Worm (Caenorhabditis elegans) whole organism, L1 larva: ENCODE measurements around the gene F08F1.3.

Experiments
- C04F5.9 ChIP-seq: sonication (generic microtip); optimal IDR thresholded peaks from 2 replicates; lab custom pipeline; 2016; ENCODE audit warnings: missing genetic modification characterization, missing compliant biosample characterization
- C16A3.4 ChIP-seq: fragments of 150-350 bp; optimal IDR thresholded peaks from 2 replicates; lab custom pipeline; 2014; ENCODE audit warnings: missing biosample characterization, missing genetic modification characterization
- C34B4.2 ChIP-seq: sonication (generic microtip); optimal IDR thresholded peaks from 2 replicates; lab custom pipeline; 2017; ENCODE audit warnings: mild to moderate bottlenecking, missing genetic modification characterization, missing compliant biosample characterization
- F16B12.6 ChIP-seq: fragments of 150-350 bp; optimal IDR thresholded peaks from 2 replicates; lab custom pipeline; 2014; ENCODE audit warnings: missing biosample characterization, missing genetic modification characterization
- aly-2 ChIP-seq: fragments of 150-350 bp; optimal IDR thresholded peaks from 2 replicates; lab custom pipeline; 2014; ENCODE audit warnings: missing biosample characterization, missing genetic modification characterization
- ama-1 ChIP-seq: fragments of 150-350 bp; optimal IDR thresholded peaks from 2 replicates; lab custom pipeline; 2014
- blmp-1 ChIP-seq: fragments of 150-350 bp; optimal IDR thresholded peaks from 2 replicates; lab custom pipeline; 2014; ENCODE audit warnings: missing biosample characterization, missing genetic modification characterization
- ceh-8 ChIP-seq: fragments of 200-800 bp; sonication (Bioruptor generic); optimal IDR thresholded peaks from 2 replicates; lab custom pipeline; 2018; ENCODE audit warnings: mild to moderate bottlenecking, missing genetic modification characterization, moderate library complexity, missing compliant biosample characterization
- ceh-82 ChIP-seq, 3 experiments: fragments of 150-350 bp in 1 of 3; sonication (generic microtip) in 2 of 3; optimal IDR thresholded peaks; 2 replicates each; lab custom pipeline; 2014 to 2017; ENCODE audit warnings: missing biosample characterization in 3 of 3, missing genetic modification characterization in 3 of 3
- ceh-88 ChIP-seq: fragments of 200-800 bp; sonication (Bioruptor generic); IDR thresholded peaks from 2 replicates; pipeline ENCODE4 v1.3.6; 2022; ENCODE audit warnings: missing genetic modification characterization, missing compliant biosample characterization
- dsc-1 ChIP-seq: sonication (generic microtip); optimal IDR thresholded peaks from 2 replicates; lab custom pipeline; 2016; ENCODE audit warnings: mild to moderate bottlenecking, missing genetic modification characterization, missing compliant biosample characterization
- egl-13 ChIP-seq: sonication (generic microtip); optimal IDR thresholded peaks from 2 replicates; lab custom pipeline; 2016; ENCODE audit warnings: missing genotype, missing genetic modification reagents, missing genetic modification characterization, missing compliant biosample characterization
- elt-2 ChIP-seq: sonication (generic microtip); optimal IDR thresholded peaks from 2 replicates; lab custom pipeline; 2016; ENCODE audit warnings: missing genetic modification characterization, mild to moderate bottlenecking, inconsistent platforms, missing compliant biosample characterization, missing genetic modification reagents
- elt-3 ChIP-seq, 6 experiments: fragments of 150-350 bp in 1 of 6; sonication (generic microtip); optimal IDR thresholded peaks; 2 replicates each; lab custom pipeline; 2017 to 2018; ENCODE audit warnings: missing biosample characterization in 6 of 6, missing genetic modification characterization in 6 of 6, inconsistent platforms in 1 of 6
- fkh-10 ChIP-seq: sonication (generic microtip); optimal IDR thresholded peaks from 2 replicates; lab custom pipeline; 2017; ENCODE audit warnings: missing biosample characterization, missing genetic modification reagents, missing genetic modification characterization
- fkh-8 ChIP-seq: sonication (generic microtip); optimal IDR thresholded peaks from 2 replicates; lab custom pipeline; 2016; ENCODE audit warnings: mild to moderate bottlenecking, missing genetic modification characterization, missing compliant biosample characterization
- grh-1 ChIP-seq: fragments of 200-800 bp; sonication (Bioruptor generic); IDR thresholded peaks from 2 replicates; pipeline ENCODE4 v1.3.6; 2022; ENCODE audit warnings: missing genetic modification reagents, missing genetic modification characterization, missing compliant biosample characterization
- hlh-4 ChIP-seq: sonication (generic microtip); optimal IDR thresholded peaks from 2 replicates; lab custom pipeline; 2016; ENCODE audit warnings: mild to moderate bottlenecking, missing genetic modification characterization, missing compliant biosample characterization
- irx-1 ChIP-seq: sonication (generic microtip); optimal IDR thresholded peaks from 2 replicates; lab custom pipeline; 2016; ENCODE audit warnings: missing genetic modification characterization, missing compliant biosample characterization
- jun-1 ChIP-seq: fragments of 150-350 bp; optimal IDR thresholded peaks from 2 replicates; lab custom pipeline; 2014; ENCODE audit warnings: missing biosample characterization, missing genetic modification reagents, missing genetic modification characterization
- lin-13 ChIP-seq: fragments of 150-350 bp; optimal IDR thresholded peaks from 2 replicates; lab custom pipeline; 2014; ENCODE audit warnings: missing biosample characterization, missing genetic modification reagents, missing genetic modification characterization
- lin-14 ChIP-seq: fragments of 200-800 bp; sonication (Bioruptor generic); optimal IDR thresholded peaks from 2 replicates; lab custom pipeline; 2018; ENCODE audit warnings: mild to moderate bottlenecking, missing genetic modification characterization, moderate library complexity, missing compliant biosample characterization
- lin-35 ChIP-seq, 2 experiments: fragments of 150-350 bp; optimal IDR thresholded peaks; 2 replicates each; lab custom pipeline; 2014; ENCODE audit warnings: missing biosample characterization in 2 of 2, missing genetic modification characterization in 2 of 2, missing genetic modification reagents in 2 of 2
- lin-39 ChIP-seq: fragments of 150-350 bp; optimal IDR thresholded peaks from 2 replicates; lab custom pipeline; 2014; ENCODE audit warnings: missing biosample characterization, missing genetic modification reagents, missing genetic modification characterization
- lsy-2 ChIP-seq, 2 experiments: fragments of 150-350 bp; optimal IDR thresholded peaks; 2 replicates each; lab custom pipeline; 2014; ENCODE audit warnings: missing biosample characterization in 2 of 2, missing genetic modification characterization in 2 of 2
- mab-9 ChIP-seq: fragments of 200-800 bp; sonication (Bioruptor generic); IDR thresholded peaks from 2 replicates; pipeline ENCODE4 v1.3.6; 2022; ENCODE audit warnings: missing genetic modification reagents, missing genetic modification characterization, missing compliant biosample characterization
- mdl-1 ChIP-seq, 2 experiments: fragments of 150-350 bp; optimal IDR thresholded peaks; 2 replicates each; lab custom pipeline; 2014 to 2017; ENCODE audit warnings: missing biosample characterization in 2 of 2, missing genetic modification characterization in 2 of 2, inconsistent platforms in 1 of 2
- mep-1 ChIP-seq: fragments of 150-350 bp; optimal IDR thresholded peaks from 2 replicates; lab custom pipeline; 2014; ENCODE audit warnings: missing biosample characterization, missing genetic modification characterization
- nhr-11 ChIP-seq: fragments of 150-350 bp; optimal IDR thresholded peaks from 2 replicates; lab custom pipeline; 2014; ENCODE audit warnings: missing biosample characterization, missing genetic modification characterization
- nhr-12 ChIP-seq: sonication (generic microtip); optimal IDR thresholded peaks from 2 replicates; lab custom pipeline; 2017; ENCODE audit warnings: missing biosample characterization, missing genetic modification characterization
- nhr-19 ChIP-seq: fragments of 200-800 bp; sonication (Bioruptor generic); conservative IDR thresholded peaks from 2 replicates; pipeline ENCODE4 v1.3.6; 2022; ENCODE audit warnings: missing genetic modification characterization, missing compliant biosample characterization
- nhr-20 ChIP-seq: sonication (generic microtip); optimal IDR thresholded peaks from 2 replicates; lab custom pipeline; 2016; ENCODE audit warnings: mild to moderate bottlenecking, missing genetic modification characterization, missing compliant biosample characterization
- nhr-237 ChIP-seq: fragments of 150-350 bp; optimal IDR thresholded peaks from 2 replicates; lab custom pipeline; 2014; ENCODE audit warnings: missing biosample characterization, missing genetic modification characterization
- nhr-47 ChIP-seq: sonication (generic microtip); optimal IDR thresholded peaks from 2 replicates; lab custom pipeline; 2016; ENCODE audit warnings: mild to moderate bottlenecking, missing genetic modification characterization, moderate library complexity, missing compliant biosample characterization
- nhr-71 ChIP-seq: sonication (generic microtip); optimal IDR thresholded peaks from 2 replicates; lab custom pipeline; 2016; ENCODE audit warnings: mild to moderate bottlenecking, missing genetic modification characterization, moderate library complexity, missing compliant biosample characterization
- nhr-85 ChIP-seq: sonication (generic microtip); peaks from one replicate; lab custom pipeline; 2016; ENCODE audit warnings: missing genetic modification characterization, inconsistent platforms, missing compliant biosample characterization
- rnt-1 ChIP-seq: sonication (generic microtip); optimal IDR thresholded peaks from 2 replicates; lab custom pipeline; 2016; ENCODE audit warnings: mild to moderate bottlenecking, missing genetic modification characterization, moderate library complexity, missing compliant biosample characterization
- skn-1 ChIP-seq: fragments of 150-350 bp; optimal IDR thresholded peaks from 2 replicates; lab custom pipeline; 2014; ENCODE audit warnings: missing biosample characterization, missing genetic modification characterization
- snpc-4 ChIP-seq: fragments of 150-350 bp; optimal IDR thresholded peaks from 2 replicates; lab custom pipeline; 2014; ENCODE audit warnings: missing biosample characterization, missing genetic modification characterization
- swsn-7 ChIP-seq: sonication (generic microtip); optimal IDR thresholded peaks from 2 replicates; lab custom pipeline; 2016; ENCODE audit warnings: missing genetic modification characterization, missing compliant biosample characterization
- tbx-2 ChIP-seq: sonication (generic microtip); optimal IDR thresholded peaks from 2 replicates; lab custom pipeline; 2016; ENCODE audit warnings: missing genetic modification characterization, missing compliant biosample characterization
- tlp-1 ChIP-seq: fragments of 150-350 bp; optimal IDR thresholded peaks from 2 replicates; lab custom pipeline; 2014; ENCODE audit warnings: missing biosample characterization, missing genetic modification characterization
- unc-130 ChIP-seq: fragments of 150-350 bp; optimal IDR thresholded peaks from 2 replicates; lab custom pipeline; 2017; ENCODE audit warnings: missing biosample characterization, missing genetic modification characterization, inconsistent platforms
- unc-30 ChIP-seq: sonication (generic microtip); optimal IDR thresholded peaks from 2 replicates; lab custom pipeline; 2017; ENCODE audit warnings: missing biosample characterization, missing genetic modification characterization
- unc-86 ChIP-seq: sonication (generic microtip); optimal IDR thresholded peaks from 2 replicates; lab custom pipeline; 2016; ENCODE audit warnings: missing genetic modification characterization, missing compliant biosample characterization
- vab-15 ChIP-seq: sonication (generic microtip); optimal IDR thresholded peaks from 2 replicates; lab custom pipeline; 2017; ENCODE audit warnings: missing genotype, mild to moderate bottlenecking, missing genetic modification characterization, missing compliant biosample characterization
- xbp-1 ChIP-seq: sonication (generic microtip); optimal IDR thresholded peaks from 2 replicates; lab custom pipeline; 2016; ENCODE audit warnings: missing genetic modification characterization, missing compliant biosample characterization
- zip-4 ChIP-seq: fragments of 200-800 bp; sonication (Bioruptor generic); optimal IDR thresholded peaks from 2 replicates; lab custom pipeline; 2018; ENCODE audit warnings: mild to moderate bottlenecking, missing genetic modification characterization, moderate library complexity, missing compliant biosample characterization
- ztf-11 ChIP-seq, 2 experiments: sonication (generic microtip); optimal IDR thresholded peaks; 2 replicates each; lab custom pipeline; 2016 to 2017; ENCODE audit warnings: missing genetic modification characterization in 2 of 2, missing biosample characterization in 1 of 2, missing compliant biosample characterization in 1 of 2

F08F1.3 gene

ce11 chrX:8384642-8385181 lies 43.9 kb upstream of the F08F1.3 start, which contains the start of gene F41D9.2 (continued):
- TF ChIP-seq lin-13 (GFP tag; lab: Kevin White, UChicago) (no peak), aly-2 (tag; lab: Kevin White, UChicago) (no peak), rnt-1 (tag; lab: Kevin White, UChicago) (no peak)

ce11 chrX:8386068-8386851 lies 42.4 kb upstream of the F08F1.3 start:
- TF ChIP-seq lsy-2 (tag; optimal IDR thresholded peaks at IDR 0.05; lab: Kevin White, UChicago), result peak; percentile 49 to 57
- TF ChIP-seq zip-4 (GFP tag; lab: Kevin White, UChicago), result peak; percentile 26
- TF ChIP-seq ceh-8 (GFP tag; lab: Kevin White, UChicago), result no peak
- peak; percentile 15 to 35 (median 34) for TF ChIP-seq ceh-82 (tag; optimal IDR thresholded peaks at IDR 0.05; lab: Kevin White, UChicago)
- peak; percentile 56; the same call in 1 of the 2 replicates for TF ChIP-seq nhr-19 (GFP tag; lab: Robert Waterston, UW)
- TF ChIP-seq unc-130 (tag; lab: Kevin White, UChicago), result no peak
- peak; percentile 13 for TF ChIP-seq unc-86 (tag; lab: Kevin White, UChicago)
- TF ChIP-seq fkh-8 (tag; lab: Kevin White, UChicago), result no peak
- TF ChIP-seq tbx-2 (tag; lab: Kevin White, UChicago), result peak; percentile 59
- no peak for TF ChIP-seq C04F5.9 (tag; lab: Kevin White, UChicago)
- TF ChIP-seq rnt-1 (tag; lab: Kevin White, UChicago), result peak; percentile 63
- TF ChIP-seq hlh-4 (tag; lab: Kevin White, UChicago), result no peak
- no peak for TF ChIP-seq F16B12.6 (tag; lab: Kevin White, UChicago)
- no peak for TF ChIP-seq fkh-10 (GFP tag; lab: Kevin White, UChicago)
- TF ChIP-seq nhr-47, result peak; percentile 70
- no peak for TF ChIP-seq ama-1 (lab: Kevin White, UChicago)
- TF ChIP-seq dsc-1 (tag; lab: Kevin White, UChicago), result peak; percentile 64
- TF ChIP-seq unc-30 (tag; lab: Kevin White, UChicago), result no peak
- no peak for TF ChIP-seq C34B4.2
- TF ChIP-seq nhr-11 (tag; lab: Kevin White, UChicago), result no peak
- TF ChIP-seq mdl-1 (tag; optimal IDR thresholded peaks at IDR 0.05; lab: Kevin White, UChicago), result peak in 1 of 2 experiments; percentile 67
- no peak for TF ChIP-seq elt-2 (tag; lab: Kevin White, UChicago)
- no peak for TF ChIP-seq ztf-11 (tag; optimal IDR thresholded peaks at IDR 0.05; lab: Kevin White, UChicago)
- peak; percentile 62 for TF ChIP-seq lin-14
- peak; percentile 37 for TF ChIP-seq jun-1
- TF ChIP-seq vab-15, result no peak
- TF ChIP-seq irx-1 (tag; lab: Kevin White, UChicago), result no peak
- peak; percentile 25 for TF ChIP-seq C16A3.4
- peak; percentile 59 for TF ChIP-seq nhr-85 (tag; lab: Kevin White, UChicago)
- peak; percentile 47 for TF ChIP-seq skn-1 (tag; lab: Kevin White, UChicago)
- TF ChIP-seq elt-3 (tag; optimal IDR thresholded peaks at IDR 0.05; lab: Kevin White, UChicago), result no peak
- no peak for TF ChIP-seq lin-39 (tag; lab: Kevin White, UChicago)
- peak; percentile 18 for TF ChIP-seq blmp-1 (tag; lab: Kevin White, UChicago)
- peak in 1 of 2 experiments; percentile 49 for TF ChIP-seq lin-35 (GFP tag; optimal IDR thresholded peaks at IDR 0.05; lab: Kevin White, UChicago)
- TF ChIP-seq xbp-1, result peak; percentile 55
- peak; percentile 70 for TF ChIP-seq mep-1 (tag; lab: Kevin White, UChicago)
- TF ChIP-seq ceh-88 (GFP tag; lab: Robert Waterston, UW), result no peak
- no peak for TF ChIP-seq nhr-237 (tag; lab: Kevin White, UChicago)
- TF ChIP-seq nhr-20 (tag; lab: Kevin White, UChicago), result peak; percentile 65
- no peak for TF ChIP-seq nhr-12
- no peak for TF ChIP-seq grh-1 (GFP tag; lab: Robert Waterston, UW)
- 0 out of 2 replicates have a peak, but pooled peaks have one; percentile 13 for TF ChIP-seq mab-9 (GFP tag; lab: Robert Waterston, UW)
- no peak for TF ChIP-seq tlp-1 (tag; lab: Kevin White, UChicago)
- TF ChIP-seq egl-13 (tag; lab: Kevin White, UChicago), result peak; percentile 40
- TF ChIP-seq nhr-71 (tag; lab: Kevin White, UChicago), result peak; percentile 74
- TF ChIP-seq snpc-4 (tag; lab: Kevin White, UChicago), result no peak
- peak; percentile 64 for TF ChIP-seq swsn-7
